Worm (Caenorhabditis elegans): ENCODE data around the gene K08E7.5.

Gene K08E7.5

DNA sequence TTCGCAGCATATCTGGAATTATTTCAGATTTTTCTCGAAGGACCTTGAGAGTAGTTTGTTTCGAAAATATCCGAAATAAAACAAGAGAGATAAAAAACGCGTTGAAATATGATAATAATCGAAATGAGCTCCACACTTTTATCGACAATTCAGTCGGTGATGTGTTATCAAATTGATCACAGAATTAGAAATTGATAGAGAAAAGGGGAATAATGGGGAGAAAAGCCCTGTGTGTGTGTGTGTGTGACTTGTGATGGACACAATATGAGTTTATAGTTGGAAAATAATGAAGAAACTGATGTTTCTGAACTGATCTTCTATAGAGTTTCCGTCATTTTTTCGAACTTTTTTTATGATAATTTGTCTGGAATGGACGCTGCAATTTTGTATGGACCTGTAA lies 26.0 kb downstream of the K08E7.5 start, which contains the start of gene pgp-1:
Gene pgp-1 (minus strand): TSS at position 12 of the 400 bp plus-strand sequence.
- TF ChIP-seq W03F9.2 (tag; optimal IDR thresholded peaks at IDR 0.05) (no peak), him-1 (tag; optimal IDR thresholded peaks at IDR 0.05) (no peak), dao-5 (tag; optimal IDR thresholded peaks at IDR 0.05) (no peak)

DNA sequence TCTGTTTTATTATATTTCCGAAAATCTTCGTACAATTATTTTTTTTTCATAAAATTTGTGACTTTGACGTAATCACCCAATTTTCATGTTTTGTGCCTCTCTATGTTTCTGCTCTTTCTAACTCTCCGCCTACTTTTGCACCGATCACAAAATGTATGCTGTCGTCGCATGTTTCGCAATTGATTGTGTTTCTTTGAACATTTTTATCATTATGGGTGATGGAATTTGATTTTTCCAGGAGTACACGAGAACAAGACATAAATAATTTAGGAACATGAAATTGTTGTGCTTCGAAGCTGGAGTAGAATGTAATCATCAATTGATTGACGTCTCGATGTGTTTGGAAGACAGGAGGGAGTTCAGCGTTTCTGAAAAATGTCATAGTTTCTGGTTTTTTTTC lies 27.8 kb downstream of the K08E7.5 start:
- no peak for TF ChIP-seq him-1 (tag; optimal IDR thresholded peaks at IDR 0.05)
- TF ChIP-seq dao-5 (tag; optimal IDR thresholded peaks at IDR 0.05): no peak
- no peak for TF ChIP-seq W03F9.2 (tag; optimal IDR thresholded peaks at IDR 0.05)

DNA sequence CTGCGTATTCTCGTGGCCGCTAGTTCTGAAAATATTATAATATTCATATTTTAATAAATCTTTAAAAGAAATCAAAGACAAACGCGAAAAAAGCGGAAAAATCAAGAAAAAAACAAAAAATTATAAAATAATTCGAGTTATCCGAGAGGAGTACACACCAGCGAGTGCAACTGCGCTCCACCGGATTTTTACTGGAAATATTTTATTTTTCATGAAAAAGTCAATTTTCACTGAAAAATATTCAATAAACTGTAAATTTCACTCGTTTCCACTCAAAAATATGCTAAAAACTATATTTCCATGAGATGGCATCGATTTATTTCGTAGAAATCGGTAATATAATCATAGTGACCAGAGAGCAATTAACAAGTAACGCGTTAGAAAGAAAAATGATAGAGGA lies 32.2 kb downstream of the K08E7.5 start, which contains the start of gene Y55D9A.2:
Gene Y55D9A.2 (minus strand): TSS at position 31 of the 400 bp plus-strand sequence.
- no peak for TF ChIP-seq dao-5 (tag; optimal IDR thresholded peaks at IDR 0.05)
- no peak for TF ChIP-seq him-1 (tag; optimal IDR thresholded peaks at IDR 0.05)
- peak; percentile 15 for TF ChIP-seq W03F9.2 (tag; optimal IDR thresholded peaks at IDR 0.05)

DNA sequence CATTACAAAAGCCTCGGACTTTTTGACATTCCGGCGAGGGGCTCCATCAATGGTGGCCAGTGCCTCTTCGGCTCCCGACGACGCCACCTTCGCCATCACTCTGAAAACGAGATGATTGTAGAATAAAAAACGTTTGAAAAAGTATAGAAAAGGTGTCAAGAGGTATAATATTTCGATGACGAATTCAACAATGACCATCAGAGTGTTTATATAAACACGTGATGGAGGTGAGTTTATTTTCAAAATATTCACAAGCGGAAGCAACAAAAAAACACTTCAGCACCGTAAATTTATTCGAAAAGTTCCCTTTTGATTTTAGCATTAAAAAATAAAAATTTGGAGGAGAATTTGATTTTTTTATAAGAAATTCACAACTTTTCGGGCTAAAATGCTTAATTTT lies 41.5 kb downstream of the K08E7.5 start, which contains the start of gene efa-6:
Gene efa-6 (minus strand): TSS at position 101 of the 400 bp plus-strand sequence.
- TF ChIP-seq dao-5 (tag; optimal IDR thresholded peaks at IDR 0.05) (no peak), him-1 (tag; optimal IDR thresholded peaks at IDR 0.05) (no peak), W03F9.2 (tag; optimal IDR thresholded peaks at IDR 0.05) (no peak)

DNA sequence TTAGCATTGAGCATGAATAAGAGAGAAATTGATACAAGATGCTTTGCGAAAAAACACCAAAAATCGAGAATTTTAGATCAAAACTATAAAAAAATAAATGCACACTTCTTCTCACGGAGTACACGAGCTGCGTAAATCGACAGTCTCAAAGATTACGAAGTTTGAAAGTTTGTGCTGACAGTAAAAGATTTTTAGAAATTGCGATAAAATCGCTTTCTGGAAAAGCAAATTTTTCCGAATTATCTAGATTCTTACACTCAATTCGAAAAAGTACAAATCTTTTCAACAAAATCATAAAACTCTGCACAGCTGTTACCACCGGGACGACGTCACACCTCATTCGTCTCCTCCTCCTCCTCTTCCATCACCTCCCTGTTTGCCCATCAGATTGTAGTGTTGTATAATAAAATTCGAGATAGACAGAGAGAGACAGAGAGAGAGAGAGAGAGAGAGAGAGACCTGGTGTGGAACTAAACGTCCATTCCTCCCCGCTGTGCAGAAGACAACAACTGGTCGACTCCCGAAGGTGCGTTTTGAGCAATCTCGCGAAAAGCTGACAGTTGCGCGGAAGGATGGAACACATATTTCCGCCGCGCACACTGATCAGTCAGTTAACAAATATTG lies 42.1 kb downstream of the K08E7.5 start:
- TF ChIP-seq W03F9.2 (tag; optimal IDR thresholded peaks at IDR 0.05) (no peak), him-1 (tag; optimal IDR thresholded peaks at IDR 0.05) (no peak), dao-5 (tag; optimal IDR thresholded peaks at IDR 0.05) (no peak)

DNA sequence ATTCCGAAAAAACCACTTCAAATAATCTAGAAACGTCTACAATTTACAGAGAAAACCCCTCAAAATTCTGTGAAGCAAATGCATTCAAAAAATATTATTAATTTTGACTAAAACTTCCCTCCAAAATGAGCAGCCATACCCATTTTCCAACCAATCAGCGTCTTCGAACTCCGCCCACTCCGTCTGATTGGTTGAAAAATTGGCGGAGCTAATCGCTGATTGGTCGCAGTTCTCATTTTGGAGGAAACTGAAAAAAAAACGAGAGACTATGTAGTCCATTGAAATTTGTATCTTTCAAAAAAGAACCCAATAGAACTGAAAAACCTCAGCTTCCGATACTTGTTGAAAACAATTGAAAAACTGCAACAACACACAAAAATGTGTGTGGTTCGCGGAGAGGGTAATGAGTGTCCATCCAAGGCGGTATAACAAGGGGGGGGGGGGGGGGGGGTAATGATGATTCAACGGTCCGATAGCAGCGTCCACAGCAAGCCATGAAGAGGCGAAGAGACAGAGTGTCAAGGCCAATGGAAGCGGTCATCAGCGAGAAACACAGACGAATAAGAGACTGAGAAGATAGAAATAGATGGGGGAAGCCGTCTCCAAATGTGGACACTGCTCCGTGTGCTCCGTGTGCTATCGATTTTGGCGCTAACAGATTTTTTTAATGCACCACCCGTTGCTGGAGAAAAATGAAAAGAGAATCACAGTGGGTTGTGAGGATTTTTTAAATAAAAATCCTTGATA lies 43.9 kb downstream of the K08E7.5 start:
- no peak for TF ChIP-seq dao-5 (tag; optimal IDR thresholded peaks at IDR 0.05)
- no peak for TF ChIP-seq W03F9.2 (tag; optimal IDR thresholded peaks at IDR 0.05)
- no peak for TF ChIP-seq him-1 (tag; optimal IDR thresholded peaks at IDR 0.05)

DNA sequence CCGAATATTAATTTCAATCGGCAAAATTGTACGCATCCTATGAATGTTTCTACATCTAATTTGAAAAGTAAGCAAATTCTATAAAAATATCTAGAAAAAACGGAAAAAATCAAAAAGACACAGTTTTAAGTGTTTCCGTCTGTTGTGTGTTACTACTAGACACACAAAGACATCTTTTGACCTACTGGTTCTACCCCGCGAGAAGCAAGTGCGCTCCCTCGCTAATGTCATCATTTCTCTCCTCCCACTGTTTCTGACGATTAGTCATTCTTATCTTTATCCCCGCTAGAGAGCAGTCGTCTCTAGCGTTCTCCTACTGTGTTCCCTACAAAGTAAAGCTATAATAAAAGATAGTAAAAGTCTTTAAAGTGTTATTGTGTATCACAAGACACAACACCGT lies 44.8 kb downstream of the K08E7.5 start:
- TF ChIP-seq dao-5 (tag; optimal IDR thresholded peaks at IDR 0.05): no peak
- no peak for TF ChIP-seq him-1 (tag; optimal IDR thresholded peaks at IDR 0.05)
- TF ChIP-seq W03F9.2 (tag; optimal IDR thresholded peaks at IDR 0.05): no peak

DNA sequence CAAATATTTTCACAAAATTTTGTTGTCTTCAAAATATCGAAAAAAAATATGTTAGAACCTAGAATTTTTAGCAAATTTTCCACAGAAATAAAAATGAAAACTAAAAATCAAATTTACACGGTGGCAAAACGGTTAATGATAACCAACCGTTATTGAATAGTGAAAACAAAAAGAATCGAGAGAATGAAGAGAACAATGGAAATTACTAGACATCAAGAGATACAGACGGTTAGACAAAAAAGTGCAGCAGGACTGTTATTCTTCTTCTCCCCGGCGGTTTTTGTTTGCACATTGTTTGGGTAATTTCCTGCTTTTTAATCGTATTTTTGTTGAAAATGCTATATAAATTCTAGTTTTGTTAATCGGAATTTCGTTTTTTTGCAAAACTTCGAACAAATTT lies 45.7 kb downstream of the K08E7.5 start:
- TF ChIP-seq W03F9.2 (tag; optimal IDR thresholded peaks at IDR 0.05) (no peak), dao-5 (tag; optimal IDR thresholded peaks at IDR 0.05) (no peak), him-1 (tag; optimal IDR thresholded peaks at IDR 0.05) (no peak)

DNA sequence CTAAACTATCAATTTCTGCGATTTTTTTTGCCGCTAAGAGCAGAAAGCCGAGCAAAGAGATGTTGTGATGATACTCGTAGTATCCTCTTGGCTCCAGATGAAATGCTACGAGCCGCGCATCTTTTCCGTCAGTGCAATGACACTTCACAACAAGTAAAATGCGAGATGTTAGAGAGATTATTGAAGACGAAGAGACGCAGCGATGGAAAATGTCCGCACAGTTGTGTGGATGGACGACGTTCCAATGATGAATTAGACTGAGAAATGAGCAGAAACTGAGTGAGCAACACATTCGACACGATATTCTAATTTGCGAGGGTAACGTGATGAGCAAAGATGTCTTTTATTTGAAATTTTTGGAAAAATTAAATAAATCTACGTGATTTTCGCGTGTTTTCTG lies 47.8 kb downstream of the K08E7.5 start:
- no peak for TF ChIP-seq dao-5 (tag; optimal IDR thresholded peaks at IDR 0.05)
- no peak for TF ChIP-seq him-1 (tag; optimal IDR thresholded peaks at IDR 0.05)
- no peak for TF ChIP-seq W03F9.2 (tag; optimal IDR thresholded peaks at IDR 0.05)

DNA sequence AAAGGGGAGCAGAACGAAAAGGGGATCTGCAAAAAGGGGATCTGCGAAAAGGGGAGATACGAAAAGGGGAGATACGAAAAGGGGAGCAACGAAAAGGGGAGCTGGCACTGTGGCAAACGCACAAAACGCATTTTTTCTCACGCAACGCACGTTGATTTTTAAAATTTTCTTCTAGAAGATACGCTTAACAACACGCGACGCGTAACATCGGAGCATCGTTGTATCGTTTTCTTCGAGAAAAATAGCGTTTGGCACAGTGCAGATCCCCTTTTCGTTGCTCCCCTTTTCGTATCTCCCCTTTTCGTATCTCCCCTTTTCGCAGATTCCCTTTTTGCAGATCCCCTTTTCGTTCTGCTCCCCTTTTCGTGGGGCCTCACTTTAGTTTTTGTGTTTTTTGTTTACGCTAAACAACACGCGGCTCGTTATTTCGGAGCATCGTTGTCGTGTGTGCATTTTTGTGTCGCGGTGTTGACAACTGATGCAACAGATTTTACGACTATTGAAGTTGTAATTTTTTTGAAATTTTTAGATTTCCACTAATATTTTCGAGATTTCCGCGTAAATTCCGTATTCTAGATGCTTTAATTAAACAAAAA lies 48.4 kb downstream of the K08E7.5 start:
- TF ChIP-seq W03F9.2 (tag; optimal IDR thresholded peaks at IDR 0.05): peak; percentile 18

Data from whole organism, L4/young adult.